Worm (Caenorhabditis elegans): ENCODE data around the gene F13C5.3.

F13C5.3 gene

DNA sequence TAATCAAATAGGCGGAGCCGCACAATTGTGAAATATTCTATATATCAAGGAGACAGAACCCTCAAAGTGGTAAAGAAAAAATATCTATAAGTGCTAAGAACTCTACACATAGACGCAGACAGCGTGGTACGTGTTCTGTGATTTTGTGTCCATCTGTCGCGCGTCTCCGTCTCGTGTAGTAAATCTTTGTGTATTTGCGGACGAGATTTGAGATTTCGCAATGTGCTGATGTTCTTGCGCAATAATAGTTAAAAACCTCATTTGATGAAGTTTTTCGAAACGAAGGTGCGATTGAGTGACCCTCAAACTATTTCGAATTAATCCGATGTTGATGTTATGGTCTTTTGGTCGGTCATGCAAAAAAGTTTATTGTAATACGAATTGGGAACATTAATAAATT is 26.1 kb downstream of the F13C5.3 start (continued):
- no peak for TF ChIP-seq nhr-77 (tag; optimal IDR thresholded peaks at IDR 0.05)
- TF ChIP-seq zag-1 (tag; optimal IDR thresholded peaks at IDR 0.05), result peak; percentile 59
- TF ChIP-seq unc-39 (tag; optimal IDR thresholded peaks at IDR 0.05), result no peak
- no peak for TF ChIP-seq ztf-11 (tag; optimal IDR thresholded peaks at IDR 0.05)
- no peak for TF ChIP-seq ZK546.5 (tag; optimal IDR thresholded peaks at IDR 0.05)
- TF ChIP-seq ceh-16 (tag; optimal IDR thresholded peaks at IDR 0.05), result no peak
- TF ChIP-seq peb-1 (tag; optimal IDR thresholded peaks at IDR 0.05), result no peak
- TF ChIP-seq lsy-2 (tag; optimal IDR thresholded peaks at IDR 0.05), result peak in 1 of 2 experiments; percentile 47
- peak; percentile 15 for TF ChIP-seq fos-1 (tag; optimal IDR thresholded peaks at IDR 0.05)
- no peak for TF ChIP-seq alr-1 (tag; optimal IDR thresholded peaks at IDR 0.05)
- TF ChIP-seq mab-5 (tag; optimal IDR thresholded peaks at IDR 0.05), result no peak
- no peak for TF ChIP-seq nhr-237 (tag; optimal IDR thresholded peaks at IDR 0.05)

DNA sequence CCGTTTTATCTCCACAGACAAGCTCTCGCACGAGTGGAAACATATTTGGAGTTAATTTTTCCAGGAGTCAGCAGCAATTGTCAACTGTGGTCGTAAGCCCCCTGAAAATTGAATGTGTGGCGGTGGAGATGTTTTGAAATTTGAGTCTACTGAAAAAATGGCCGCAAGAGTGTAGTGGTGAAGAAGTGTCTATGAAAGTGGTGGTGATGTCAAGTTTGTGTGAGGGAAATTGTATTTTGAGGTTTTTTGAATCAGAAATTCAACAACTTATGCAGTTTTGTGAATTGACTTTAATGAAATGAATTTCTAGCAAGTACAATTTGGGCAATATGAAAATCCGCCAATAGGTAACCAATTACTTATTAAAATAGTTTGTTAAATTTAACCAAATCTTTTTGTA is 26.8 kb downstream of the F13C5.3 start, which contains the start of gene mrp-2:
Gene mrp-2 (minus strand): TSS at position 101 of the 400 bp plus-strand sequence.
- TF ChIP-seq zag-1 (tag; optimal IDR thresholded peaks at IDR 0.05) (no peak), gmeb-1 (tag; optimal IDR thresholded peaks at IDR 0.05) (no peak), unc-39 (tag; optimal IDR thresholded peaks at IDR 0.05) (no peak), peb-1 (tag; optimal IDR thresholded peaks at IDR 0.05) (no peak), nhr-25 (tag; optimal IDR thresholded peaks at IDR 0.05) (no peak), ceh-82 (tag; optimal IDR thresholded peaks at IDR 0.05) (no peak), alr-1 (tag; optimal IDR thresholded peaks at IDR 0.05) (no peak), elt-3 (tag; optimal IDR thresholded peaks at IDR 0.05) (no peak), sma-3 (GFP tag; optimal IDR thresholded peaks at IDR 0.05) (no peak), C34F6.9 (tag; optimal IDR thresholded peaks at IDR 0.05) (no peak), ztf-11 (tag; optimal IDR thresholded peaks at IDR 0.05) (no peak)

DNA sequence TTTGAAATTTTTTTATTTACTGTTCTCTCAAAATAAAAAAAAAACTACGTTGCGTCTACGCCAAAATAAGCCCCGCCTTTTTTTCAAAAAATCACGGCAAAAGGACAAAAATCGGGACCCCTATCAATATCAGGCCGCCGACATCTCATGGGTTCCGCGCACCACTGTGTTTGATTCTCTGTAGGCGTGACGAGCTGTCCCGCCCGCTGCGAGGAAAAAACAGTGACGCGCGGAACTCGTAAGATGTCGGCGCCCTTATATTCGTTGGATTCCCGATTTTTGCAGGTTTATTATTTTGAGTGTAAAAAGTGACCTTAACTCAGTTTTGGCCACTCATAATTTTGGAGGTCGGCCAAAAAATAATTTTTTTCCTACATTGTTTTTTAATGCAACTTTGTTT is 28.0 kb downstream of the F13C5.3 start:
- TF ChIP-seq nhr-12 (tag; optimal IDR thresholded peaks at IDR 0.05) (no peak), lsy-2 (tag; optimal IDR thresholded peaks at IDR 0.05) (no peak), sem-4 (tag; optimal IDR thresholded peaks at IDR 0.05) (no peak), zag-1 (tag; optimal IDR thresholded peaks at IDR 0.05) (no peak), nhr-6 (tag; optimal IDR thresholded peaks at IDR 0.05) (no peak), unc-62 (GFP tag; optimal IDR thresholded peaks at IDR 0.05) (no peak), lin-13 (GFP tag; optimal IDR thresholded peaks at IDR 0.05) (no peak), ceh-16 (tag; optimal IDR thresholded peaks at IDR 0.05) (no peak), R02D3.7 (tag; optimal IDR thresholded peaks at IDR 0.05) (no peak), ztf-4 (tag; optimal IDR thresholded peaks at IDR 0.05) (no peak), nhr-23 (tag; optimal IDR thresholded peaks at IDR 0.05) (no peak), mdl-1 (tag; optimal IDR thresholded peaks at IDR 0.05) (no peak), alr-1 (tag; optimal IDR thresholded peaks at IDR 0.05) (no peak), mbf-1 (tag; optimal IDR thresholded peaks at IDR 0.05) (no peak), nhr-11 (tag; optimal IDR thresholded peaks at IDR 0.05) (no peak), ztf-11 (tag; optimal IDR thresholded peaks at IDR 0.05) (no peak), F13H6.1 (tag; optimal IDR thresholded peaks at IDR 0.05) (no peak), blmp-1 (tag; optimal IDR thresholded peaks at IDR 0.05; ENCODE audit: insufficient read depth) (no peak), lin-11 (tag; optimal IDR thresholded peaks at IDR 0.05) (no peak)

DNA sequence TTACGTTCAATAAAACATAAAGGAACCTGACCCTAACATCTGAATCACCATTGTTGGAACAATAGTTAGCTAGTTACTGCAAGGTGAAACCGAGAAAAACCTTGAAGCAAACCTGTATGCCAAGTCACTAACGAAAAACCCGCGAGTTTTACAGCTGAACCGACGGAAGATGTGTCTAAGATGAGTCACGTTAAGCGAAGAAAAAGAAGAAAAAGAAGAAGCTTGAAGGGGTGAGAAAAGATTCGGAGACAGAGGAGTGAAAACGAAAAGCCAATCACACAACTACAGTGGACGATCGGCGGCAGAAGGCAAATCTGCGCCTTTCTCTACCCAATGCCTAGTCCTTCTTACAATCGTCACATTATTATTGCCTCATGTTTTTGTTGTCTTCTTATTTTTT is 41.5 kb downstream of the F13C5.3 start, which contains the start of gene nas-38:
Gene nas-38 (plus strand): TSS at position 301 of the 400 bp plus-strand sequence.
- TF ChIP-seq nhr-25 (tag; optimal IDR thresholded peaks at IDR 0.05) (peak; percentile 42), zag-1 (tag; optimal IDR thresholded peaks at IDR 0.05) (no peak)

DNA sequence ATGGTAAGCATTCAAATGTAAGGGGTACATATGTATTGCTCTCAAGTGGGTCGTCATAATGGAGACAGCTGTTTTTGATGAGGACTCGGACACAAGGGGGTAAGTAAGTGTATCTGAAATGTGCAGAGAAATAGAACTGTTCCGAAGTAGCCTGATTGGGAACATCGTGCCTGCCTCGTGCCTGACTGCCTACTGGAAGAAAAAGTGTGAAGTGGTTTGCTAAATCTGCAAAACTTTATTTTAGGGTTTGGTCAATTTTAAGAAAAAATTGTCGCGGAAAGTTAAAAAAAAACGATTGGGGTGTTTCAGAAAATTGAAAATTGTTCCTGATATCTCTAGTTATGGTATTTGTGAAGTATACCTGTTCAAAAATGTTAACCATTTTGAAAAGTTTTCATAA is 42.2 kb downstream of the F13C5.3 start, which contains the start of gene hlh-19:
Gene hlh-19 (minus strand): TSS at position 101 of the 400 bp plus-strand sequence.
- TF ChIP-seq aly-2 (tag; optimal IDR thresholded peaks at IDR 0.05), result no peak
- TF ChIP-seq ceh-82 (tag; optimal IDR thresholded peaks at IDR 0.05), result no peak
- no peak for TF ChIP-seq F13H6.1 (tag; optimal IDR thresholded peaks at IDR 0.05)
- no peak for TF ChIP-seq mab-5 (tag; optimal IDR thresholded peaks at IDR 0.05)

All from whole organism, L2 larva.